Worm (Caenorhabditis elegans) whole organism, early embryonic: Measurements from ENCODE around the gene dmd-3.

Source experiments
- B0310.2 ChIP-seq: sonication (generic microtip); optimal IDR thresholded peaks from 2 replicates; lab custom pipeline; 2016; ENCODE audit warnings: mild to moderate bottlenecking, missing genetic modification characterization, missing compliant biosample characterization
- F13C5.2 ChIP-seq: sonication (generic microtip); optimal IDR thresholded peaks from 2 replicates; lab custom pipeline; 2017; ENCODE audit warnings: mild to moderate bottlenecking, missing genetic modification characterization, inconsistent platforms, missing compliant biosample characterization
- aly-1 ChIP-seq: sonication (generic microtip); optimal IDR thresholded peaks from 2 replicates; lab custom pipeline; 2016; ENCODE audit warnings: missing genetic modification characterization, missing compliant biosample characterization
- ama-1 ChIP-seq: fragments of 150-350 bp; optimal IDR thresholded peaks from 2 replicates; lab custom pipeline; 2014
- ceh-13 ChIP-seq: fragments of 200-800 bp; sonication (Bioruptor generic); optimal IDR thresholded peaks from 2 replicates; lab custom pipeline; 2018; ENCODE audit warnings: mild to moderate bottlenecking, missing genetic modification characterization, missing compliant biosample characterization
- ceh-36 ChIP-seq: sonication (generic microtip); optimal IDR thresholded peaks from 2 replicates; lab custom pipeline; 2016; ENCODE audit warnings: missing genetic modification characterization, inconsistent platforms, missing compliant biosample characterization
- ets-7 ChIP-seq: sonication (generic microtip); optimal IDR thresholded peaks from 2 replicates; lab custom pipeline; 2016; ENCODE audit warnings: missing genotype, missing genetic modification characterization, missing compliant biosample characterization
- flt-1 ChIP-seq: fragments of 200-800 bp; sonication (Bioruptor generic); IDR thresholded peaks from 2 replicates; pipeline ENCODE4 v1.3.6; 2022; ENCODE audit warnings: missing genetic modification characterization, missing compliant biosample characterization
- hmbx-1 ChIP-seq: sonication (generic microtip); optimal IDR thresholded peaks from 2 replicates; lab custom pipeline; 2016; ENCODE audit warnings: mild to moderate bottlenecking, missing genetic modification characterization, missing compliant biosample characterization
- hmg-4 ChIP-seq: fragments of 200-800 bp; sonication (Bioruptor generic); optimal IDR thresholded peaks from 2 replicates; lab custom pipeline; 2018; ENCODE audit warnings: mild to moderate bottlenecking, missing genetic modification characterization, missing compliant biosample characterization
- hnd-1 ChIP-seq: sonication (generic microtip); optimal IDR thresholded peaks from 2 replicates; lab custom pipeline; 2016; ENCODE audit warnings: missing genetic modification characterization, missing compliant biosample characterization
- pes-1 ChIP-seq: fragments of 200-800 bp; sonication (Bioruptor generic); IDR thresholded peaks from 2 replicates; pipeline ENCODE4 v1.3.6; 2022; ENCODE audit warnings: missing genetic modification reagents, missing genetic modification characterization, missing compliant biosample characterization
- scrt-1 ChIP-seq: fragments of 200-800 bp; sonication (Bioruptor generic); IDR thresholded peaks from 2 replicates; pipeline ENCODE4 v1.3.6; 2022; ENCODE audit warnings: missing genetic modification characterization, missing compliant biosample characterization
- sea-1 ChIP-seq: fragments of 200-800 bp; sonication (Bioruptor generic); conservative IDR thresholded peaks from 2 replicates; pipeline ENCODE4 v1.3.6; 2022; ENCODE audit warnings: missing genetic modification characterization, missing compliant biosample characterization
- tbx-11 ChIP-seq: fragments of 200-800 bp; sonication (Bioruptor generic); IDR thresholded peaks from 2 replicates; pipeline ENCODE4 v1.3.6; 2022; ENCODE audit warnings: missing genetic modification characterization, missing compliant biosample characterization
- tbx-37 ChIP-seq: fragments of 200-800 bp; sonication (Bioruptor generic); conservative IDR thresholded peaks from 2 replicates; pipeline ENCODE4 v1.3.6; 2022; ENCODE audit warnings: missing genetic modification reagents, missing genetic modification characterization, missing compliant biosample characterization
- tra-4 ChIP-seq: sonication (generic microtip); optimal IDR thresholded peaks from 2 replicates; lab custom pipeline; 2017; ENCODE audit warnings: missing genetic modification characterization, missing compliant biosample characterization

dmd-3 gene

DNA sequence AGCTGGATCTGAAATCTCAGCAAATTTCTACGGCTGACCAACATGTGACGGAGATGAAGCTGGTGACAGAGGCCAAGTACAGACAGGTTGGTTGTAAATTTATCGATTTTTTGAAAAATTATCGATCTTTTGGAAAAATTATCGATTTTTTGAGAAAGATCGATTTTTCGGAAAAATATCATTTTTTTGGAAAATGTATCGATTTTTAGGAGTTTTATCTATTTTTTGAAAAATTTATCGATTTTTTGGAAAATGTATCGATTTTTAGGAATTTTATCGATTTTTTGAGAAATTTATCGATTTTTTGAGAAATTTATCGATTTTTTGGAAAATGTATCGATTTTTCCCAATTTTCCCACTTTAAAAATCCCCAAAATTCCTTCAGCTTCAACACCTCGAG lies 25.1 kb downstream of the dmd-3 start:
- TF ChIP-seq tbx-11 (GFP tag; lab: Robert Waterston, UW) (no peak), scrt-1 (GFP tag; lab: Robert Waterston, UW) (no peak)

- TF ChIP-seq B0310.2 (tag; lab: Kevin White, UChicago), result no peak
- no peak for TF ChIP-seq flt-1 (GFP tag; lab: Robert Waterston, UW)
- TF ChIP-seq ama-1 (lab: Kevin White, UChicago), result no peak
- TF ChIP-seq hmbx-1 (tag; lab: Kevin White, UChicago), result no peak
- peak; percentile 37 for TF ChIP-seq hmg-4 (GFP tag; lab: Kevin White, UChicago)
- TF ChIP-seq ceh-13 (GFP tag; lab: Kevin White, UChicago), result no peak
- no peak for TF ChIP-seq sea-1 (GFP tag; lab: Robert Waterston, UW)
- peak; percentile 53 for TF ChIP-seq pes-1 (GFP tag; lab: Robert Waterston, UW)
- TF ChIP-seq tbx-11 (GFP tag; lab: Robert Waterston, UW), result no peak
- TF ChIP-seq scrt-1 (GFP tag; lab: Robert Waterston, UW), result no peak
- TF ChIP-seq tra-4 (tag; lab: Kevin White, UChicago), result no peak
- no peak for TF ChIP-seq tbx-37 (GFP tag; lab: Robert Waterston, UW)
- TF ChIP-seq ceh-36, result no peak
- no peak for TF ChIP-seq hnd-1 (tag; lab: Kevin White, UChicago)
Measured at ce11 chrV:19629544-19629943, 25.5 kb downstream of the dmd-3 start.

- TF ChIP-seq ceh-13 (GFP tag; lab: Kevin White, UChicago) (no peak), ama-1 (lab: Kevin White, UChicago) (no peak), pes-1 (GFP tag; lab: Robert Waterston, UW) (no peak), tra-4 (tag; lab: Kevin White, UChicago) (no peak), hnd-1 (tag; lab: Kevin White, UChicago) (no peak), F13C5.2 (no peak), tbx-37 (GFP tag; lab: Robert Waterston, UW) (no peak), flt-1 (GFP tag; lab: Robert Waterston, UW) (no peak), tbx-11 (GFP tag; lab: Robert Waterston, UW) (no peak), ets-7 (tag; lab: Kevin White, UChicago) (no peak), B0310.2 (tag; lab: Kevin White, UChicago) (no peak), sea-1 (GFP tag; lab: Robert Waterston, UW) (no peak), ceh-36 (no peak), hmbx-1 (tag; lab: Kevin White, UChicago) (no peak), scrt-1 (GFP tag; lab: Robert Waterston, UW) (no peak), hmg-4 (GFP tag; lab: Kevin White, UChicago) (no peak), aly-1 (tag; lab: Kevin White, UChicago) (no peak)
Measured at ce11 chrV:19625719-19626118, 29.3 kb downstream of the dmd-3 start.

ce11 chrV:19624749-19625148 lies 30.3 kb downstream of the dmd-3 start, which contains the start of gene dyf-19:
Gene dyf-19 (plus strand): TSS chrV:19625049.
- no peak for TF ChIP-seq ceh-36
- TF ChIP-seq aly-1 (tag; lab: Kevin White, UChicago), result no peak
- TF ChIP-seq tra-4 (tag; lab: Kevin White, UChicago), result no peak
- no peak for TF ChIP-seq tbx-37 (GFP tag; lab: Robert Waterston, UW)
- no peak for TF ChIP-seq scrt-1 (GFP tag; lab: Robert Waterston, UW)
- no peak for TF ChIP-seq tbx-11 (GFP tag; lab: Robert Waterston, UW)
- no peak for TF ChIP-seq hmg-4 (GFP tag; lab: Kevin White, UChicago)
- TF ChIP-seq pes-1 (GFP tag; lab: Robert Waterston, UW), result no peak
- no peak for TF ChIP-seq hnd-1 (tag; lab: Kevin White, UChicago)
- no peak for TF ChIP-seq B0310.2 (tag; lab: Kevin White, UChicago)
- TF ChIP-seq F13C5.2, result no peak
- TF ChIP-seq ceh-13 (GFP tag; lab: Kevin White, UChicago), result no peak
- TF ChIP-seq ets-7 (tag; lab: Kevin White, UChicago), result no peak
- no peak for TF ChIP-seq sea-1 (GFP tag; lab: Robert Waterston, UW)
- TF ChIP-seq ama-1 (lab: Kevin White, UChicago), result no peak
- no peak for TF ChIP-seq hmbx-1 (tag; lab: Kevin White, UChicago)

- TF ChIP-seq F13C5.2, result no peak
- no peak for TF ChIP-seq ceh-13 (GFP tag; lab: Kevin White, UChicago)
- no peak for TF ChIP-seq aly-1 (tag; lab: Kevin White, UChicago)
- TF ChIP-seq flt-1 (GFP tag; lab: Robert Waterston, UW), result no peak
- TF ChIP-seq ceh-36, result no peak
- TF ChIP-seq ama-1 (lab: Kevin White, UChicago), result no peak
- no peak for TF ChIP-seq B0310.2 (tag; lab: Kevin White, UChicago)
- no peak for TF ChIP-seq ets-7 (tag; lab: Kevin White, UChicago)
- TF ChIP-seq sea-1 (GFP tag; lab: Robert Waterston, UW), result no peak
- TF ChIP-seq pes-1 (GFP tag; lab: Robert Waterston, UW), result no peak
- TF ChIP-seq tbx-11 (GFP tag; lab: Robert Waterston, UW), result no peak
Measured at ce11 chrV:19623523-19624312, 31.3 kb downstream of the dmd-3 start.

DNA sequence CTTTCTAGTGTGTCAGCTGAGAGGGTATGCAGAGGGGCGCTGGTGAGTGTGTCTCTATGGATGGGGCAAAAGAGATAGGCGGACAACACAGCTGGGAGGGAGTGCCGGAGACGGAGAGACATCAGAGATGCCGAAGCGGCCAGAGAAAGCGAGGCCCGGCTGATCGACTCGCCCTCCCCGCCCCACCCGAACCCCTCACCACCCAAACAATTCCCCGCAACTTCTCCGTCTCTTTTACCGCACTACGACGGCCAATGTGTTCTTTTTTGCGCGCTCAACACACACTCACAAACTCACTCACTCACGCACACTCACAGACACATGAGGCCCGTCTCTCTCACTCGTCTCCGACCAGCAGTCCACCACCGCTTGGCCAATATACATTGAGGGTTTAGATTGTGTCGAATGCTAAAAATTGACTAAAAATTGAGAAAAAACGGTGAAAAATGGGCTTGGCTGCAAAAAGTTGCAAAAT lies 32.6 kb downstream of the dmd-3 start, which contains the start of gene Y43F8C.3:
Y43F8C.3 (minus strand) TSS at position 187 of the 475 bp plus-strand sequence.
- peak; percentile 26 for TF ChIP-seq F13C5.2
- TF ChIP-seq tbx-37 (GFP tag; lab: Robert Waterston, UW), result no peak
- TF ChIP-seq pes-1 (GFP tag; lab: Robert Waterston, UW), result no peak
- peak; percentile 73 for TF ChIP-seq hmg-4 (GFP tag; lab: Kevin White, UChicago)
- TF ChIP-seq hnd-1 (tag; lab: Kevin White, UChicago), result no peak
- TF ChIP-seq tra-4 (tag; lab: Kevin White, UChicago), result no peak
- 0 out of 2 replicates have a peak, but pooled peaks have one; percentile 41 for TF ChIP-seq sea-1 (GFP tag; lab: Robert Waterston, UW)
- TF ChIP-seq ceh-36, result no peak
- TF ChIP-seq scrt-1 (GFP tag; lab: Robert Waterston, UW), result no peak; the same call in 1 of the 2 replicates
- no peak for TF ChIP-seq ama-1 (lab: Kevin White, UChicago)
- no peak for TF ChIP-seq B0310.2 (tag; lab: Kevin White, UChicago)
- TF ChIP-seq flt-1 (GFP tag; lab: Robert Waterston, UW), result peak; percentile 18; the same call in 1 of the 2 replicates
- TF ChIP-seq aly-1 (tag; lab: Kevin White, UChicago), result no peak
